Worm (Caenorhabditis elegans): ENCODE measurements around the gene srt-6.

The srt-6 gene

ce11 chrV:7431016-7431415, 22.4 kb upstream of the srt-6 start, which contains the start of gene srw-71:
srw-71 (minus strand) TSS chrV:7431116.
- no peak for TF ChIP-seq Y53F4B.3 (GFP tag; IDR thresholded peaks at IDR 0.05)
- TF ChIP-seq attf-3 (GFP tag; conservative IDR thresholded peaks at IDR 0.05), result no peak
- TF ChIP-seq sea-2 (GFP tag; IDR thresholded peaks at IDR 0.05), result no peak
- TF ChIP-seq lin-54 (GFP tag; optimal IDR thresholded peaks at IDR 0.05), result no peak
- no peak for TF ChIP-seq gei-17 (GFP tag; optimal IDR thresholded peaks at IDR 0.05)
- TF ChIP-seq ztf-6 (GFP tag; IDR thresholded peaks at IDR 0.05), result no peak
- TF ChIP-seq attf-5 (GFP tag; optimal IDR thresholded peaks at IDR 0.05), result no peak
- TF ChIP-seq ekl-4 (GFP tag; IDR thresholded peaks at IDR 0.05), result no peak
- no peak for TF ChIP-seq K11D2.4 (GFP tag; IDR thresholded peaks at IDR 0.05)
- TF ChIP-seq nhr-120 (GFP tag; IDR thresholded peaks at IDR 0.05), result no peak
- no peak for TF ChIP-seq F10E7.11 (tag; optimal IDR thresholded peaks at IDR 0.05)
- TF ChIP-seq B0261.1 (tag; optimal IDR thresholded peaks at IDR 0.05), result no peak
- TF ChIP-seq cebp-2 (GFP tag; IDR thresholded peaks at IDR 0.05), result no peak
- TF ChIP-seq C17E4.6 (GFP tag; IDR thresholded peaks at IDR 0.05), result no peak

DNA sequence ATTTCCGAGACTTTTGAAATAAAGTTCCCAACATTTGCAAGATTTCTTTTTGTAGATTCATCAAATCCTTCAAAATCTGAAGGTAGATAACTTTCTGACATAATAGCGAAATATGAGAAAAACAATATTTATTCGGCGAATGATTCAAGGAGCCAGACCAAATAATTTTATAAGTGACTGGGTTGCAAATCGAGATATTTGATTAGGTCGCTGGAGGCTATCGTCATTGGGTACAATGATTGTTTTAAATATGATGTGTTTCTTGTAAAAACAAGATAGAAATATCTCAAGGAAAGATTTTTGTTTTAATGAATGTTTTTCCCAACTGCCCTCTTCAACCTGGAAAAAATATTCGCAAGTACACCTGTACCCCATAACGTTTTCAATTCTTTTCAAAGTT, 20.3 kb upstream of the srt-6 start, which contains the start of gene srw-69:
Gene srw-69, minus strand, starts transcription at position 101 of the 400 bp plus-strand sequence.
- TF ChIP-seq tbp1 (GFP tag; optimal IDR thresholded peaks at IDR 0.05) (no peak), Y56A3A.18 (GFP tag; IDR thresholded peaks at IDR 0.05) (no peak), attf-6 (GFP tag; IDR thresholded peaks at IDR 0.05) (no peak), lsy-27 (tag; optimal IDR thresholded peaks at IDR 0.05; ENCODE audit: borderline replicate concordance, insufficient read depth) (no peak), ccch-3 (GFP tag; optimal IDR thresholded peaks at IDR 0.05) (no peak), ztf-25 (GFP tag; IDR thresholded peaks at IDR 0.05) (no peak), ztf-26 (tag; optimal IDR thresholded peaks at IDR 0.05) (no peak), ets-4 (GFP tag; optimal IDR thresholded peaks at IDR 0.05) (no peak), efl-1 (GFP tag; optimal IDR thresholded peaks at IDR 0.05) (no peak), madf-10 (tag; optimal IDR thresholded peaks at IDR 0.05) (no peak), hlh-12 (tag; optimal IDR thresholded peaks at IDR 0.05) (no peak), nfya-2 (GFP tag; IDR thresholded peaks at IDR 0.05) (no peak), mcd-1 (GFP tag; IDR thresholded peaks at IDR 0.05) (no peak), F33H1.4 (GFP tag; IDR thresholded peaks at IDR 0.05) (no peak), mxl-1 (tag; optimal IDR thresholded peaks at IDR 0.05) (no peak), unc-62 (GFP tag; optimal IDR thresholded peaks at IDR 0.05) (no peak)

DNA sequence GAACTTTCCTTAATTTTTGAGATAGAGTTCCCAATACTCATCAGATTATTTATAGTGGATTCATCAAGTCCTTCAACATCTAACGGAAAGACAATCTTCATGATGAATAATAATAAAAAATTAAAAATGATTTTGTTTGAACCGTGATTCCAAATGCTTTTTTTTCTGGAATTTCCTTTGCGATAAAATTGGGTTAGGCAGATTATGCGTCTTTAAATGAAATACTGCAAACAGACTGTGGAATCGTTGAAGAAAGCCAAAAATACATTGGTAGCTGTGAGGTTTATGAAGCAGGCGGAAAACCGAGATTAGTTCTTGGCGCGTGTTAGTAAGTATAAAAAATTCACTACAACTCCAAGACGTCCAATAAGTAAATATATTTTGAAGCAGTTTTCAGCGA, 18.0 kb upstream of the srt-6 start, which contains the start of gene srw-68:
Gene srw-68, minus strand, starts transcription at position 101 of the 400 bp plus-strand sequence.
- no peak for TF ChIP-seq attf-6 (GFP tag; IDR thresholded peaks at IDR 0.05)
- TF ChIP-seq ztf-26 (tag; optimal IDR thresholded peaks at IDR 0.05), result no peak
- TF ChIP-seq zfh-2 (GFP tag; conservative IDR thresholded peaks at IDR 0.05), result no peak
- no peak for TF ChIP-seq aptf-3 (GFP tag; IDR thresholded peaks at IDR 0.05)
- no peak for TF ChIP-seq rcor-1 (GFP tag; IDR thresholded peaks at IDR 0.05)
- no peak for TF ChIP-seq zim-3 (tag; optimal IDR thresholded peaks at IDR 0.05)
- no peak for TF ChIP-seq Y67H2A.10 (GFP tag; conservative IDR thresholded peaks at IDR 0.05)
- TF ChIP-seq Y79H2A.3 (GFP tag; conservative IDR thresholded peaks at IDR 0.05), result no peak
- TF ChIP-seq B0019.2 (GFP tag; conservative IDR thresholded peaks at IDR 0.05), result no peak
- TF ChIP-seq ets-4 (GFP tag; optimal IDR thresholded peaks at IDR 0.05), result no peak
- no peak for TF ChIP-seq F33H1.4 (GFP tag; IDR thresholded peaks at IDR 0.05)
- TF ChIP-seq ceh-100 (GFP tag; IDR thresholded peaks at IDR 0.05), result no peak
- no peak for TF ChIP-seq Y53F4B.3 (GFP tag; IDR thresholded peaks at IDR 0.05)
- no peak for TF ChIP-seq dpff-1 (tag; optimal IDR thresholded peaks at IDR 0.05)
- no peak for TF ChIP-seq let-607 (tag; optimal IDR thresholded peaks at IDR 0.05)
- TF ChIP-seq lin-54 (GFP tag; optimal IDR thresholded peaks at IDR 0.05), result no peak
- no peak for TF ChIP-seq ztf-3 (GFP tag; optimal IDR thresholded peaks at IDR 0.05)
- no peak for TF ChIP-seq Y56A3A.18 (GFP tag; IDR thresholded peaks at IDR 0.05)
- TF ChIP-seq dox-1 (GFP tag; IDR thresholded peaks at IDR 0.05), result no peak

Data from whole organism, young adult.